Fruit fly (Drosophila melanogaster): ENCODE data around the gene CG7990.
A peak's percentile ranks its signal among the peaks of the same experiment; 100 is the strongest.

CG7990 gene

DNA sequence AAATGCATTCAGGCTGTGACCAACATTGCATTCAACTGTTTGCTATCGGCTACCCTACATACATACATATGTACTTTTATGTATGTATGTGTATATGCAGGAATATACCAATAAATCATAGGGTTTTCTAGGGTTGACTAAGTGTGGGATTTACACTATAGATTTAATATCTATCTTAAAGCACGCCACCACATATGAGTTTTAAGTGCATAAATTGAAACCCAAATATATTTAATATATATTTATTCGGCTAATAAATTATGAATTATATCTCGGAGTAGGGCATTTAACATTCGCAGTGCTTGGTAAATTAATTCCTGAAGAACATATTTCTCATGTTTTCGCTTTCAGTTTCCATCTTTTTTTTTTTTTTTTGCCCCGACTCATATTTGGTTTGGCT, 41.8 kb downstream of the CG7990 start (continued):
- no peak; the same call in 2 of the 3 replicates for TF ChIP-seq croc (GFP tag; conservative IDR thresholded peaks at IDR 0.05)
- no peak for TF ChIP-seq pfk (GFP tag; optimal IDR thresholded peaks at IDR 0.05)
- TF ChIP-seq Drgx (GFP tag; IDR thresholded peaks at IDR 0.05), result no peak
- TF ChIP-seq Mrtf (GFP tag; IDR thresholded peaks at IDR 0.05), result no peak
- no peak for TF ChIP-seq ems (GFP tag; optimal IDR thresholded peaks at IDR 0.05)
- TF ChIP-seq lbe (GFP tag; optimal IDR thresholded peaks at IDR 0.05), result peak; percentile 38
- TF ChIP-seq unpg (GFP tag; optimal IDR thresholded peaks at IDR 0.05), result peak; percentile 52
- peak; percentile 19 for TF ChIP-seq oc (tag; optimal IDR thresholded peaks at IDR 0.05)
- peak; percentile 39 for TF ChIP-seq nmo (GFP tag; optimal IDR thresholded peaks at IDR 0.05)
- TF ChIP-seq ATbp (GFP tag; optimal IDR thresholded peaks at IDR 0.05), result peak; percentile 16
- TF ChIP-seq tx (GFP tag; optimal IDR thresholded peaks at IDR 0.05), result no peak
- no peak for TF ChIP-seq Bgb (GFP tag; IDR thresholded peaks at IDR 0.05; ENCODE audit: partially characterized antibody)
- TF ChIP-seq CG11085 (GFP tag; IDR thresholded peaks at IDR 0.05), result no peak
- TF ChIP-seq D19B (GFP tag; optimal IDR thresholded peaks at IDR 0.05), result no peak
- TF ChIP-seq Med (GFP tag), result no peak
- TF ChIP-seq CG17359 (tag; optimal IDR thresholded peaks at IDR 0.05), result no peak
- no peak for TF ChIP-seq lilli (GFP tag; optimal IDR thresholded peaks at IDR 0.05)
- TF ChIP-seq CG13624 (GFP tag; optimal IDR thresholded peaks at IDR 0.05), result no peak
- no peak for TF ChIP-seq br (optimal IDR thresholded peaks at IDR 0.05)
- TF ChIP-seq esg (GFP tag; conservative IDR thresholded peaks at IDR 0.05), result no peak
- no peak for TF ChIP-seq org-1 (GFP tag; optimal IDR thresholded peaks at IDR 0.05)
- TF ChIP-seq sima (GFP tag; optimal IDR thresholded peaks at IDR 0.05), result no peak
- TF ChIP-seq HLH4C (GFP tag; IDR thresholded peaks at IDR 0.05; ENCODE audit: partially characterized antibody), result no peak
- peak; percentile 41 for TF ChIP-seq CG2712 (tag; optimal IDR thresholded peaks at IDR 0.05)
- no peak for TF ChIP-seq CG30020 (tag; optimal IDR thresholded peaks at IDR 0.05)
- peak; percentile 25 for TF ChIP-seq CoRest (tag; optimal IDR thresholded peaks at IDR 0.05)
- TF ChIP-seq Vsx1 (GFP tag; optimal IDR thresholded peaks at IDR 0.05), result no peak
- no peak for TF ChIP-seq CG11723 (GFP tag; optimal IDR thresholded peaks at IDR 0.05)
- TF ChIP-seq B-H2 (GFP tag; optimal IDR thresholded peaks at IDR 0.05), result no peak
- peak; percentile 32 for TF ChIP-seq CG8924 (tag; optimal IDR thresholded peaks at IDR 0.05)
- no peak for TF ChIP-seq CG2120 (GFP tag; optimal IDR thresholded peaks at IDR 0.05)
- TF ChIP-seq CG4360 (GFP tag; IDR thresholded peaks at IDR 0.05), result no peak
- TF ChIP-seq CG12155 (GFP tag; optimal IDR thresholded peaks at IDR 0.05), result no peak
- TF ChIP-seq pum (GFP tag; optimal IDR thresholded peaks at IDR 0.05), result no peak
- TF ChIP-seq CG14014 (GFP tag; IDR thresholded peaks at IDR 0.05), result no peak
- no peak for TF ChIP-seq CHES-1-like (GFP tag; optimal IDR thresholded peaks at IDR 0.05)
- peak; percentile 35 for TF ChIP-seq CG8388 (GFP tag; optimal IDR thresholded peaks at IDR 0.05)
- no peak for TF ChIP-seq bowl (GFP tag; IDR thresholded peaks at IDR 0.05)
- TF ChIP-seq peb (GFP tag; IDR thresholded peaks at IDR 0.05), result no peak
- no peak for TF ChIP-seq CG3281 (GFP tag; optimal IDR thresholded peaks at IDR 0.05)
- TF ChIP-seq CG1603 (tag; optimal IDR thresholded peaks at IDR 0.05), result no peak
- no peak for TF ChIP-seq CG4424 (GFP tag; optimal IDR thresholded peaks at IDR 0.05)
- TF ChIP-seq CG18011 (GFP tag; optimal IDR thresholded peaks at IDR 0.05), result no peak
- peak; percentile 64 for TF ChIP-seq Sox102F (GFP tag; optimal IDR thresholded peaks at IDR 0.05)
- TF ChIP-seq fd96Cb (tag; optimal IDR thresholded peaks at IDR 0.05), result peak; percentile 6
- TF ChIP-seq ftz-f1 (GFP tag; optimal IDR thresholded peaks at IDR 0.05), result no peak
- no peak for TF ChIP-seq inv (GFP tag; IDR thresholded peaks at IDR 0.05; ENCODE audit: partially characterized antibody)
- TF ChIP-seq Spps (tag; optimal IDR thresholded peaks at IDR 0.05), result no peak
- no peak for TF ChIP-seq NK7.1 (GFP tag; optimal IDR thresholded peaks at IDR 0.05)
- TF ChIP-seq CG15011 (GFP tag; optimal IDR thresholded peaks at IDR 0.05), result no peak
- no peak for TF ChIP-seq ssp (GFP tag; IDR thresholded peaks at IDR 0.05)
- peak; percentile 33 for TF ChIP-seq grau (tag; optimal IDR thresholded peaks at IDR 0.05)

All from whole organism, embryonic.